Fruit fly (Drosophila melanogaster): ENCODE data around the gene RpS21.

RpS21 gene

dm6 chr2L:2888859-2889443 is 33.1 kb downstream of the RpS21 start (continued):
- no peak for TF ChIP-seq CG34406 (GFP tag; optimal IDR thresholded peaks at IDR 0.05)
- peak; percentile 4 for TF ChIP-seq Sox14 (GFP tag; optimal IDR thresholded peaks at IDR 0.05)
- peak; percentile 47 for TF ChIP-seq fkh (GFP tag; optimal IDR thresholded peaks at IDR 0.05)
- no peak for TF ChIP-seq Sox15 (GFP tag; optimal IDR thresholded peaks at IDR 0.05)
- TF ChIP-seq Met (GFP tag; optimal IDR thresholded peaks at IDR 0.05), result peak; percentile 13
- TF ChIP-seq Eip78C (GFP tag), result peak; percentile 42

- TF ChIP-seq fkh (GFP tag; optimal IDR thresholded peaks at IDR 0.05) (peak; percentile 61), Hr39 (GFP tag; optimal IDR thresholded peaks at IDR 0.05) (no peak)
Measured at dm6 chr2L:2891200-2891599, 35.3 kb downstream of the RpS21 start.

- TF ChIP-seq CG11902 (GFP tag; optimal IDR thresholded peaks at IDR 0.05) (no peak), CG6792 (GFP tag; optimal IDR thresholded peaks at IDR 0.05) (no peak), achi (GFP tag; optimal IDR thresholded peaks at IDR 0.05) (no peak), Eip75B (GFP tag; optimal IDR thresholded peaks at IDR 0.05) (no peak)
Measured at dm6 chr2L:2894356-2894755, 38.5 kb downstream of the RpS21 start.

dm6 chr2L:2897024-2897549 is 41.2 kb downstream of the RpS21 start:
- TF ChIP-seq Eip78C (GFP tag) (peak; percentile 86), acj6 (GFP tag; optimal IDR thresholded peaks at IDR 0.05) (peak; percentile 75), CG6276 (GFP tag; optimal IDR thresholded peaks at IDR 0.05) (peak; percentile 28), CG7368 (GFP tag; optimal IDR thresholded peaks at IDR 0.05) (peak; percentile 70), CG10669 (GFP tag; optimal IDR thresholded peaks at IDR 0.05) (peak; percentile 54), esn (GFP tag; optimal IDR thresholded peaks at IDR 0.05) (peak; percentile 51), Eip75B (GFP tag; optimal IDR thresholded peaks at IDR 0.05) (peak; percentile 74), achi (GFP tag; optimal IDR thresholded peaks at IDR 0.05) (peak; percentile 73), Met (GFP tag; optimal IDR thresholded peaks at IDR 0.05) (peak; percentile 50), CG1621 (tag; optimal IDR thresholded peaks at IDR 0.05) (peak; percentile 14), CG34406 (GFP tag; optimal IDR thresholded peaks at IDR 0.05) (peak; percentile 55), CG15336 (GFP tag; IDR thresholded peaks at IDR 0.05) (peak; percentile 81), CG11294 (GFP tag; IDR thresholded peaks at IDR 0.05) (peak; percentile 84; the same call in 1 of the 2 replicates), CG32006 (GFP tag; optimal IDR thresholded peaks at IDR 0.05) (peak; percentile 87), CG6163 (GFP tag; IDR thresholded peaks at IDR 0.05) (peak; percentile 88), Blimp-1 (GFP tag; optimal IDR thresholded peaks at IDR 0.05) (no peak), Hr39 (GFP tag; optimal IDR thresholded peaks at IDR 0.05) (peak; percentile 68), CG31627 (GFP tag; optimal IDR thresholded peaks at IDR 0.05) (peak; percentile 64), Ets21C (GFP tag; optimal IDR thresholded peaks at IDR 0.05) (peak; percentile 36), fkh (GFP tag; optimal IDR thresholded peaks at IDR 0.05) (peak; percentile 76), Sox14 (GFP tag; optimal IDR thresholded peaks at IDR 0.05) (peak; percentile 72), CG16779 (tag; optimal IDR thresholded peaks at IDR 0.05) (peak; percentile 23), CG6792 (GFP tag; optimal IDR thresholded peaks at IDR 0.05) (peak; percentile 44), CG10631 (GFP tag; optimal IDR thresholded peaks at IDR 0.05) (peak; percentile 73), Hr4 (GFP tag; optimal IDR thresholded peaks at IDR 0.05) (peak; percentile 90), CG3919 (GFP tag; optimal IDR thresholded peaks at IDR 0.05) (peak; percentile 82), CG8632 (GFP tag; optimal IDR thresholded peaks at IDR 0.05) (peak; percentile 31), CG6854 (GFP tag; optimal IDR thresholded peaks at IDR 0.05) (no peak), net (GFP tag; optimal IDR thresholded peaks at IDR 0.05) (peak; percentile 60), Hr38 (GFP tag; optimal IDR thresholded peaks at IDR 0.05) (peak; percentile 57), ss (GFP tag; optimal IDR thresholded peaks at IDR 0.05) (no peak), Sox15 (GFP tag; optimal IDR thresholded peaks at IDR 0.05) (peak; percentile 48), CG8119 (GFP tag; IDR thresholded peaks at IDR 0.05) (peak; percentile 83), Smox (GFP tag; optimal IDR thresholded peaks at IDR 0.05) (no peak), CG9139 (GFP tag; optimal IDR thresholded peaks at IDR 0.05) (no peak), salr (GFP tag; optimal IDR thresholded peaks at IDR 0.05) (peak in 1 of 2 experiments; percentile 79), dac (GFP tag; optimal IDR thresholded peaks at IDR 0.05) (peak; percentile 66), lz (GFP tag; optimal IDR thresholded peaks at IDR 0.05) (peak; percentile 36), Sox102F (GFP tag; optimal IDR thresholded peaks at IDR 0.05) (peak; percentile 42), spab (GFP tag; optimal IDR thresholded peaks at IDR 0.05) (peak; percentile 43), Gug (GFP tag; IDR thresholded peaks at IDR 0.05) (peak; percentile 88), CG11762 (GFP tag; optimal IDR thresholded peaks at IDR 0.05; ENCODE audit: insufficient read depth) (peak; percentile 52)

Measured in whole organism, prepupa.